Fruit fly (Drosophila melanogaster) whole organism, embryonic: ENCODE data around the gene grsm.

ENCODE experiments used
- ATbp ChIP-seq: fragments of 200-800 bp; sonication (Bioruptor generic); optimal IDR thresholded peaks from 2 replicates; lab custom pipeline; 2017; ENCODE audit warnings: missing biosample characterization, mild to moderate bottlenecking, missing genetic modification characterization, missing genetic modification reagents
- Adf1 ChIP-seq: fragments of 200-800 bp; sonication (Bioruptor generic); IDR thresholded peaks from 2 replicates; pipeline ENCODE4 v1.3.6; 2022; ENCODE audit warnings: missing biosample characterization, missing genetic modification characterization
- CG1233 ChIP-seq: fragments of 200-800 bp; sonication (Bioruptor generic); optimal IDR thresholded peaks from 4 replicates; lab custom pipeline; 2018; ENCODE audit warnings: missing biosample characterization, mild to moderate bottlenecking, missing genetic modification characterization
- CG7556 ChIP-seq: fragments of 200-800 bp; sonication (Bioruptor generic); optimal IDR thresholded peaks from 2 replicates; lab custom pipeline; 2017; ENCODE audit warnings: missing biosample characterization, mild to moderate bottlenecking, missing genetic modification characterization
- CrebB ChIP-seq: fragments of 200-800 bp; sonication (Bioruptor generic); optimal IDR thresholded peaks from 3 replicates; lab custom pipeline; 2018; ENCODE audit warnings: missing biosample characterization, mild to moderate bottlenecking, missing genetic modification characterization
- Ets65A ChIP-seq: fragments of 200-800 bp; sonication (Bioruptor generic); peaks from one replicate; lab custom pipeline; 2016; ENCODE audit warnings: missing biosample characterization, missing genetic modification characterization
- HHEX ChIP-seq: fragments of 200-800 bp; sonication (Bioruptor generic); optimal IDR thresholded peaks from 3 replicates; lab custom pipeline; 2017; ENCODE audit warnings: missing biosample characterization, mild to moderate bottlenecking, missing genetic modification characterization, missing genetic modification reagents
- Pdp1 ChIP-seq, 2 experiments: fragments of 200-800 bp; sonication (Bioruptor generic); optimal IDR thresholded peaks; 3 replicates each; lab custom pipeline; 2016; ENCODE audit warnings: missing biosample characterization in 2 of 2, missing genetic modification characterization in 2 of 2, mild to moderate bottlenecking in 1 of 2, moderate library complexity in 1 of 2
- cg ChIP-seq: fragments of 200-800 bp; sonication (Bioruptor generic); optimal IDR thresholded peaks from 3 replicates; lab custom pipeline; 2019; ENCODE audit warnings: missing biosample characterization, mild to moderate bottlenecking, missing genetic modification characterization, moderate library complexity
- ftz-f1 ChIP-seq: fragments of 200-800 bp; sonication (Bioruptor generic); optimal IDR thresholded peaks from 2 replicates; lab custom pipeline; 2016; ENCODE audit warnings: missing biosample characterization, missing genetic modification characterization
- jing ChIP-seq: fragments of 200-800 bp; sonication (Bioruptor generic); optimal IDR thresholded peaks from 2 replicates; lab custom pipeline; 2018; ENCODE audit warnings: missing biosample characterization, mild to moderate bottlenecking, missing genetic modification characterization
- stwl ChIP-seq: fragments of 200-800 bp; sonication (Bioruptor generic); optimal IDR thresholded peaks from 3 replicates; lab custom pipeline; 2018; ENCODE audit warnings: missing biosample characterization, mild to moderate bottlenecking, missing genetic modification characterization, moderate library complexity
- tna ChIP-seq: fragments of 200-800 bp; sonication (Bioruptor generic); IDR thresholded peaks from 2 replicates; pipeline ENCODE4 v1.3.6; 2022; ENCODE audit warnings: missing biosample characterization, missing genetic modification characterization; ENCODE audit not compliant: partially characterized antibody

dm6 chr3R:13012351-13012750 is 44.8 kb upstream of the grsm start:
- TF ChIP-seq stwl (tag; lab: Kevin White, UChicago), result no peak
- peak; percentile 62 for TF ChIP-seq Ets65A
- peak; percentile 77 for TF ChIP-seq cg
- peak; percentile 48 for TF ChIP-seq ftz-f1 (GFP tag; lab: Kevin White, UChicago)
- peak; percentile 19 for TF ChIP-seq CG7556
- TF ChIP-seq Adf1 (GFP tag; lab: Robert Waterston, UW), result peak; percentile 27
- peak; percentile 66 for TF ChIP-seq CrebB
- TF ChIP-seq jing (GFP tag; lab: Kevin White, UChicago), result no peak
- TF ChIP-seq CG1233 (GFP tag; lab: Kevin White, UChicago), result peak; percentile 66
- peak; percentile 51 to 79 for TF ChIP-seq Pdp1 (GFP tag; optimal IDR thresholded peaks at IDR 0.05; lab: Kevin White, UChicago)
- no peak for TF ChIP-seq HHEX (GFP tag; lab: Kevin White, UChicago)
- TF ChIP-seq tna, result no peak
- TF ChIP-seq ATbp (GFP tag; lab: Kevin White, UChicago), result peak; percentile 17
